Fruit fly (Drosophila melanogaster) whole organism, embryonic: ENCODE results near the gene CG43354.

Experiments
- Antp ChIP-seq: fragments of 200-800 bp; sonication (Bioruptor generic); optimal IDR thresholded peaks from 3 replicates; lab custom pipeline; 2016; ENCODE audit warnings: missing biosample characterization, missing genetic modification characterization
- CG10321 ChIP-seq: fragments of 200-800 bp; sonication (Bioruptor generic); IDR thresholded peaks from 2 replicates; pipeline ENCODE4 v1.3.6; 2022; ENCODE audit warnings: missing biosample characterization, missing genetic modification characterization
- CG10565 ChIP-seq: fragments of 200-800 bp; sonication (Bioruptor generic); optimal IDR thresholded peaks from 3 replicates; lab custom pipeline; 2016; ENCODE audit warnings: missing biosample characterization, mild to moderate bottlenecking, missing genetic modification characterization
- CG12219 ChIP-seq: fragments of 200-800 bp; sonication (Bioruptor generic); optimal IDR thresholded peaks from 3 replicates; lab custom pipeline; 2018; ENCODE audit warnings: missing biosample characterization, mild to moderate bottlenecking, missing genetic modification characterization
- CG12236 ChIP-seq: fragments of 200-800 bp; sonication (Bioruptor generic); optimal IDR thresholded peaks from 2 replicates; lab custom pipeline; 2016; ENCODE audit warnings: missing biosample characterization, missing genetic modification characterization
- CG12659 ChIP-seq: fragments of 200-800 bp; sonication (Bioruptor generic); optimal IDR thresholded peaks from 3 replicates; lab custom pipeline; 2017; ENCODE audit warnings: mild to moderate bottlenecking, missing biosample characterization, missing genetic modification reagents, missing genetic modification characterization
- CG13775 ChIP-seq: fragments of 200-800 bp; sonication (Bioruptor generic); optimal IDR thresholded peaks from 3 replicates; lab custom pipeline; 2017; ENCODE audit warnings: missing biosample characterization, mild to moderate bottlenecking, missing genetic modification characterization
- CG1529 ChIP-seq: fragments of 200-800 bp; sonication (Bioruptor generic); optimal IDR thresholded peaks from 3 replicates; lab custom pipeline; 2018; ENCODE audit warnings: missing biosample characterization, missing genetic modification characterization
- CG15479 ChIP-seq: fragments of 200-800 bp; sonication (Bioruptor generic); optimal IDR thresholded peaks from 3 replicates; lab custom pipeline; 2019; ENCODE audit warnings: missing biosample characterization, mild to moderate bottlenecking, missing genetic modification characterization, moderate library complexity
- CG15601 ChIP-seq: fragments of 200-800 bp; sonication (Bioruptor generic); optimal IDR thresholded peaks from 3 replicates; lab custom pipeline; 2019; ENCODE audit warnings: missing biosample characterization, mild to moderate bottlenecking, missing genetic modification characterization, moderate library complexity
- CG1647 ChIP-seq: fragments of 200-800 bp; sonication (Bioruptor generic); optimal IDR thresholded peaks from 3 replicates; lab custom pipeline; 2016; ENCODE audit warnings: missing biosample characterization, missing genetic modification characterization
- CG17802 ChIP-seq: fragments of 200-800 bp; sonication (Bioruptor generic); optimal IDR thresholded peaks from 2 replicates; lab custom pipeline; 2018; ENCODE audit warnings: missing biosample characterization, mild to moderate bottlenecking, missing genetic modification characterization, moderate library complexity
- CG18011 ChIP-seq: fragments of 200-800 bp; sonication (Bioruptor generic); optimal IDR thresholded peaks from 2 replicates; lab custom pipeline; 2017; ENCODE audit warnings: missing biosample characterization, missing genetic modification characterization, mild to moderate bottlenecking, moderate library complexity, missing genotype
- CG32532 ChIP-seq: fragments of 200-800 bp; sonication (Bioruptor generic); IDR thresholded peaks from 2 replicates; pipeline ENCODE4 v1.3.6; 2022; ENCODE audit warnings: missing biosample characterization, missing genetic modification characterization
- CG42726 ChIP-seq: fragments of 200-800 bp; sonication (Bioruptor generic); IDR thresholded peaks from 2 replicates; pipeline ENCODE4 v1.3.6; 2022; ENCODE audit warnings: missing biosample characterization, missing genetic modification characterization; ENCODE audit not compliant: partially characterized antibody
- CG6813 ChIP-seq: fragments of 200-800 bp; sonication (Bioruptor generic); optimal IDR thresholded peaks from 2 replicates; lab custom pipeline; 2017; ENCODE audit warnings: missing biosample characterization, missing genetic modification characterization, mild to moderate bottlenecking, moderate library complexity, missing genetic modification reagents
- CG7745 ChIP-seq: fragments of 200-800 bp; sonication (Bioruptor generic); optimal IDR thresholded peaks from 2 replicates; lab custom pipeline; 2018; ENCODE audit warnings: missing biosample characterization, mild to moderate bottlenecking, missing genetic modification characterization, moderate library complexity
- CG7839 ChIP-seq: fragments of 200-800 bp; sonication (Bioruptor generic); optimal IDR thresholded peaks from 3 replicates; lab custom pipeline; 2018; ENCODE audit warnings: missing biosample characterization, mild to moderate bottlenecking, missing genetic modification characterization, moderate library complexity
- CG7987 ChIP-seq: fragments of 200-800 bp; sonication (Bioruptor generic); optimal IDR thresholded peaks from 2 replicates; lab custom pipeline; 2018; ENCODE audit warnings: missing biosample characterization, mild to moderate bottlenecking, missing genetic modification characterization, moderate library complexity
- D19B ChIP-seq: fragments of 200-800 bp; sonication (Bioruptor generic); optimal IDR thresholded peaks from 2 replicates; lab custom pipeline; 2017; ENCODE audit warnings: missing biosample characterization, mild to moderate bottlenecking, missing genetic modification characterization
- Dll ChIP-seq: fragments of 200-800 bp; sonication (Bioruptor generic); IDR thresholded peaks from 4 replicates; pipeline ENCODE4 v1.3.6; 2022; ENCODE audit warnings: missing biosample characterization, missing genetic modification characterization; ENCODE audit not compliant: partially characterized antibody
- GATAe ChIP-seq: fragments of 200-800 bp; sonication (Bioruptor generic); conservative IDR thresholded peaks from 2 replicates; pipeline ENCODE4 v1.3.6; 2022; ENCODE audit warnings: missing biosample characterization, missing genetic modification characterization
- Jarid2 ChIP-seq: fragments of 200-800 bp; sonication (Bioruptor generic); optimal IDR thresholded peaks from 3 replicates; lab custom pipeline; 2017; ENCODE audit warnings: mild to moderate bottlenecking, missing biosample characterization, missing genetic modification reagents, missing genetic modification characterization
- Lim3 ChIP-seq: fragments of 200-800 bp; sonication (Bioruptor generic); IDR thresholded peaks from 2 replicates; pipeline ENCODE4 v1.3.6; 2022; ENCODE audit warnings: missing biosample characterization, missing genetic modification characterization
- MBD-R2 ChIP-seq: fragments of 200-800 bp; sonication (Bioruptor generic); IDR thresholded peaks from 2 replicates; pipeline ENCODE4 v1.3.6; 2022; ENCODE audit warnings: missing biosample characterization, missing genetic modification characterization
- Myb ChIP-seq: fragments of 200-800 bp; sonication (Bioruptor generic); optimal IDR thresholded peaks from 2 replicates; lab custom pipeline; 2016; ENCODE audit warnings: missing biosample characterization, missing genetic modification characterization
- NFAT ChIP-seq: fragments of 200-800 bp; sonication (Bioruptor generic); IDR thresholded peaks from 2 replicates; pipeline ENCODE4 v1.3.6; 2022; ENCODE audit warnings: missing biosample characterization, missing genetic modification characterization
- Nf-YA ChIP-seq: fragments of 200-800 bp; sonication (Bioruptor generic); IDR thresholded peaks from 2 replicates; pipeline ENCODE4 v1.3.6; 2022; ENCODE audit warnings: missing biosample characterization, missing genetic modification characterization
- Pdp1 ChIP-seq, 2 experiments: fragments of 200-800 bp; sonication (Bioruptor generic); optimal IDR thresholded peaks; 3 replicates each; lab custom pipeline; 2016; ENCODE audit warnings: missing biosample characterization in 2 of 2, missing genetic modification characterization in 2 of 2, mild to moderate bottlenecking in 1 of 2, moderate library complexity in 1 of 2
- Scr ChIP-seq: fragments of 200-800 bp; sonication (Bioruptor generic); IDR thresholded peaks from 2 replicates; pipeline ENCODE4 v1.3.6; 2022; ENCODE audit warnings: missing biosample characterization, missing genetic modification characterization; ENCODE audit not compliant: partially characterized antibody
- Side ChIP-seq: fragments of 200-800 bp; sonication (Bioruptor generic); optimal IDR thresholded peaks from 2 replicates; lab custom pipeline; 2016; ENCODE audit warnings: missing biosample characterization, missing genetic modification characterization
- ci ChIP-seq: fragments of 200-800 bp; sonication (Bioruptor generic); IDR thresholded peaks from 3 replicates; pipeline ENCODE4 v1.3.6; 2022; ENCODE audit warnings: missing biosample characterization, missing genetic modification characterization
- da ChIP-seq: fragments of 200-800 bp; sonication (Bioruptor generic); optimal IDR thresholded peaks from 2 replicates; lab custom pipeline; 2016; ENCODE audit warnings: missing biosample characterization, missing genetic modification characterization
- fd64A ChIP-seq: fragments of 200-800 bp; sonication (Bioruptor generic); optimal IDR thresholded peaks from 3 replicates; lab custom pipeline; 2018; ENCODE audit warnings: missing biosample characterization, mild to moderate bottlenecking, missing genetic modification characterization
- fru ChIP-seq: fragments of >200 bp; optimal IDR thresholded peaks from 2 replicates; lab custom pipeline; 2017
- her ChIP-seq: fragments of 200-800 bp; sonication (Bioruptor generic); optimal IDR thresholded peaks from 2 replicates; lab custom pipeline; 2016; ENCODE audit warnings: missing biosample characterization, missing genetic modification characterization
- hth ChIP-seq: fragments of >200 bp; optimal IDR thresholded peaks from 2 replicates; lab custom pipeline; 2017; ENCODE audit warnings: inconsistent platforms
- ind ChIP-seq: fragments of 200-800 bp; sonication (Bioruptor generic); optimal IDR thresholded peaks from 3 replicates; lab custom pipeline; 2016; ENCODE audit warnings: missing biosample characterization, missing genetic modification characterization
- insv ChIP-seq, 2 experiments: fragments of 200-800 bp; sonication (Bioruptor generic); optimal IDR thresholded peaks; 3 replicates each; lab custom pipeline; 2016 to 2018; ENCODE audit warnings: missing biosample characterization in 2 of 2, missing genetic modification characterization in 2 of 2
- ken ChIP-seq: fragments of 200-800 bp; sonication (Bioruptor generic); IDR thresholded peaks from 3 replicates; pipeline ENCODE4 v1.3.6; 2022; ENCODE audit warnings: missing biosample characterization, missing genetic modification characterization
- klu ChIP-seq: fragments of 200-800 bp; sonication (Bioruptor generic); IDR thresholded peaks from 2 replicates; pipeline ENCODE4 v1.3.6; 2022; ENCODE audit warnings: missing biosample characterization, missing genetic modification characterization
- rib ChIP-seq: fragments of 200-800 bp; sonication (Bioruptor generic); IDR thresholded peaks from 2 replicates; pipeline ENCODE4 v1.3.6; 2022; ENCODE audit warnings: missing biosample characterization, missing genetic modification characterization
- run ChIP-seq: fragments of 200-800 bp; sonication (Bioruptor generic); optimal IDR thresholded peaks from 3 replicates; lab custom pipeline; 2018; ENCODE audit warnings: missing biosample characterization, mild to moderate bottlenecking, missing genetic modification characterization
- schlank ChIP-seq: fragments of 200-800 bp; sonication (Bioruptor generic); optimal IDR thresholded peaks from 2 replicates; lab custom pipeline; 2018; ENCODE audit warnings: missing biosample characterization, mild to moderate bottlenecking, missing genetic modification characterization
- shn ChIP-seq: fragments of 200-800 bp; sonication (Bioruptor generic); optimal IDR thresholded peaks from 3 replicates; lab custom pipeline; 2016; ENCODE audit warnings: missing biosample characterization, missing genetic modification characterization
- slbo ChIP-seq: fragments of 200-800 bp; sonication (Bioruptor generic); IDR thresholded peaks from 2 replicates; pipeline ENCODE4 v1.3.6; 2022; ENCODE audit warnings: missing biosample characterization, missing genetic modification characterization
- tgo ChIP-seq: fragments of 200-800 bp; sonication (Bioruptor generic); IDR thresholded peaks from 3 replicates; pipeline ENCODE4 v1.3.6; 2022; ENCODE audit warnings: missing biosample characterization, missing genetic modification characterization
- tx ChIP-seq: fragments of 200-800 bp; sonication (Bioruptor generic); optimal IDR thresholded peaks from 2 replicates; lab custom pipeline; 2016; ENCODE audit warnings: missing biosample characterization, missing genetic modification characterization
- usp ChIP-seq: fragments of >200 bp; optimal IDR thresholded peaks from 2 replicates; lab custom pipeline; 2017; ENCODE audit warnings: missing biosample characterization, missing genetic modification characterization
- zfh1 ChIP-seq: fragments of 200-800 bp; sonication (Bioruptor generic); IDR thresholded peaks from 3 replicates; pipeline ENCODE4 v1.3.6; 2022; ENCODE audit warnings: missing biosample characterization, missing genetic modification characterization
- zfh2 ChIP-seq: fragments of 200-800 bp; sonication (Bioruptor generic); optimal IDR thresholded peaks from 2 replicates; lab custom pipeline; 2016; ENCODE audit warnings: missing biosample characterization, missing genetic modification characterization

The CG43354 gene

dm6 chr2L:18325120-18325581 lies 15.9 kb upstream of the CG43354 start (continued):
- TF ChIP-seq Jarid2 (GFP tag; lab: Kevin White, UChicago) (peak; percentile 55), CG6813 (GFP tag; lab: Kevin White, UChicago) (peak; percentile 60), CG32532 (GFP tag; lab: Robert Waterston, UW) (peak; percentile 53; the same call in 1 of the 2 replicates), slbo (GFP tag; lab: Robert Waterston, UW) (peak; percentile 79), rib (GFP tag; lab: Robert Waterston, UW) (peak; percentile 81), CG1647 (GFP tag; lab: Kevin White, UChicago) (peak; percentile 71), zfh2 (GFP tag; lab: Kevin White, UChicago) (peak; percentile 50), Antp (peak; percentile 85), CG12236 (GFP tag; lab: Kevin White, UChicago) (peak; percentile 76), CG15601 (tag; lab: Kevin White, UChicago) (peak; percentile 85), Lim3 (GFP tag; lab: Robert Waterston, UW) (peak; percentile 77), CG10565 (GFP tag; lab: Kevin White, UChicago) (no peak), insv (GFP tag; optimal IDR thresholded peaks at IDR 0.05; lab: Kevin White, UChicago) (peak in 1 of 2 experiments; percentile 5), ci (peak; percentile 96), MBD-R2 (GFP tag; lab: Robert Waterston, UW) (peak; percentile 24; the same call in 1 of the 2 replicates), Side (GFP tag; lab: Kevin White, UChicago) (peak; percentile 80), CG17802 (tag; lab: Kevin White, UChicago) (peak; percentile 72), her (GFP tag; lab: Kevin White, UChicago) (peak; percentile 50), Scr (GFP tag; lab: Robert Waterston, UW) (no peak), ken (GFP tag; lab: Robert Waterston, UW) (peak; percentile 85; the same call in 2 of the 3 replicates), CG10321 (no peak), CG7987 (GFP tag; lab: Kevin White, UChicago) (peak; percentile 60), CG7839 (peak; percentile 91), NFAT (GFP tag; lab: Robert Waterston, UW) (no peak; the same call in 1 of the 2 replicates), shn (GFP tag; lab: Kevin White, UChicago) (peak; percentile 85), fru (lab: Kevin White, UChicago) (no peak), zfh1 (GFP tag; lab: Robert Waterston, UW) (peak; percentile 93), run (tag; lab: Kevin White, UChicago) (peak; percentile 38), schlank (tag; lab: Kevin White, UChicago) (peak; percentile 47), Pdp1 (GFP tag; optimal IDR thresholded peaks at IDR 0.05; lab: Kevin White, UChicago) (peak; percentile 80 to 88), CG42726 (GFP tag; lab: Robert Waterston, UW) (no peak), CG12659 (GFP tag; lab: Kevin White, UChicago) (peak; percentile 81), usp (GFP tag; lab: Kevin White, UChicago) (no peak), da (GFP tag; lab: Kevin White, UChicago) (peak; percentile 59), CG18011 (peak; percentile 54), ind (GFP tag; lab: Kevin White, UChicago) (peak; percentile 88), Myb (peak; percentile 57), CG15479 (no peak), GATAe (peak; percentile 91), Dll (GFP tag; lab: Robert Waterston, UW) (no peak), tgo (GFP tag; lab: Robert Waterston, UW) (peak; percentile 85), tx (GFP tag; lab: Kevin White, UChicago) (peak; percentile 72), CG7745 (tag; lab: Kevin White, UChicago) (no peak), klu (GFP tag; lab: Robert Waterston, UW) (peak; percentile 40; the same call in 1 of the 2 replicates), CG13775 (GFP tag; lab: Kevin White, UChicago) (peak; percentile 73), D19B (peak; percentile 21), fd64A (GFP tag; lab: Kevin White, UChicago) (peak; percentile 76), CG12219 (peak; percentile 85), hth (lab: Kevin White, UChicago) (no peak), Nf-YA (peak; percentile 72; the same call in 1 of the 2 replicates), CG1529 (peak; percentile 82)
